Worm (Caenorhabditis elegans): ENCODE measurements around the gene T22H9.1.

ce11 chrV:364650-365049 is 5.1 kb downstream of the T22H9.1 start, which contains the start of gene mltn-6:
- TF ChIP-seq him-1 (tag; optimal IDR thresholded peaks at IDR 0.05) (no peak), dao-5 (tag; optimal IDR thresholded peaks at IDR 0.05) (no peak)
